Fruit fly (Drosophila melanogaster): ENCODE measurements around the gene Fer1HCH.

The Fer1HCH gene

DNA sequence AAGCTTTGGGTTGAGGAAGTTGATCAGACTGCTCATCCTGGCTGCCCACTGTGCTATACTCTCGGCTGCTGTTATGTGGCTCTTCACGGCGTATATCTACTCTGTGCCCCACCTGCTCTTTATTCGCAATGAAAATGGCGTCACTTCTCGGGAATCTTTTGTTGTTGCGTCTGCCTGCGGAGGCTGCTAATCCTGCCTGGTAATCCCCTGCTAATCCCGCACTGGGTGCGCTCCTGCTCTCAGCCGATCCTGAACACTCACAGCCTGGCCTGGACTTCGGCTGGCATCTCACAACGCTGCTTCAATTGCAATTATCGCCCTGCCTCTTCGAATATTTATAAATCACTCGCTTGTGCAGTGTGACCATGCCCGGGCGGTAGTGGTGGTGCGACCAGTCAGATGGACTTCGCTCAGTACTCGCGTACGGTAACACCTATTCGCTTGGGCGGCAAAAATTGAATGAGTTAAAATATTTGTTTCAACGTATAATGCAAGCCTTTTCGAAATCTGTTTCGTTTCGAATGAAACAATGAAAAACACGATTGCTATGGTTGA lies 39.9 kb upstream of the Fer1HCH start, which contains the start of gene CG2218 (continued):
- TF ChIP-seq knrl (GFP tag; IDR thresholded peaks at IDR 0.05; ENCODE audit: partially characterized antibody) (peak; percentile 45; the same call in 2 of the 3 replicates), amos (GFP tag; IDR thresholded peaks at IDR 0.05; ENCODE audit: partially characterized antibody) (peak; percentile 50; the same call in 1 of the 2 replicates), sob (GFP tag; IDR thresholded peaks at IDR 0.05) (no peak), Rfx (GFP tag; IDR thresholded peaks at IDR 0.05) (peak; percentile 44), nmo (GFP tag; optimal IDR thresholded peaks at IDR 0.05) (peak; percentile 14), Abd-B (GFP tag; optimal IDR thresholded peaks at IDR 0.05) (no peak), CG4617 (GFP tag; optimal IDR thresholded peaks at IDR 0.05; ENCODE audit: borderline replicate concordance) (peak; percentile 87), YL-1 (GFP tag; optimal IDR thresholded peaks at IDR 0.05) (peak; percentile 80), CG3281 (GFP tag; optimal IDR thresholded peaks at IDR 0.05) (no peak), Six4 (GFP tag; optimal IDR thresholded peaks at IDR 0.05) (no peak), CG2116 (GFP tag; optimal IDR thresholded peaks at IDR 0.05) (peak; percentile 49), CG5953 (GFP tag; IDR thresholded peaks at IDR 0.05) (no peak), sim (GFP tag; IDR thresholded peaks at IDR 0.05) (no peak), Gsc (GFP tag; IDR thresholded peaks at IDR 0.05) (no peak), ato (GFP tag; IDR thresholded peaks at IDR 0.05; ENCODE audit: partially characterized antibody) (peak; percentile 55; the same call in 1 of the 2 replicates), seq (GFP tag; IDR thresholded peaks at IDR 0.05) (no peak), CTCF (GFP tag; optimal IDR thresholded peaks at IDR 0.05) (peak; percentile 54), hkb (optimal IDR thresholded peaks at IDR 0.05) (no peak), hkb (GFP tag; IDR thresholded peaks at IDR 0.05) (peak; percentile 33; the same call in 1 of the 2 replicates), crp (GFP tag; optimal IDR thresholded peaks at IDR 0.05) (peak in 1 of 2 experiments; percentile 68), CoRest (tag; optimal IDR thresholded peaks at IDR 0.05) (peak; percentile 31), sqz (GFP tag; optimal IDR thresholded peaks at IDR 0.05) (no peak), gfzf (GFP tag; optimal IDR thresholded peaks at IDR 0.05) (peak; percentile 95), D (optimal IDR thresholded peaks at IDR 0.05) (peak; percentile 10), D (GFP tag; optimal IDR thresholded peaks at IDR 0.05) (no peak), CG9817 (tag; optimal IDR thresholded peaks at IDR 0.05) (no peak), Dad (GFP tag; optimal IDR thresholded peaks at IDR 0.05) (no peak), CG2120 (GFP tag; optimal IDR thresholded peaks at IDR 0.05) (peak; percentile 19), CG5180 (GFP tag; optimal IDR thresholded peaks at IDR 0.05) (no peak), CG17328 (GFP tag; IDR thresholded peaks at IDR 0.05) (no peak), CG13287 (GFP tag; IDR thresholded peaks at IDR 0.05; ENCODE audit: partially characterized antibody) (peak; percentile 49; the same call in 1 of the 2 replicates), her (GFP tag; optimal IDR thresholded peaks at IDR 0.05) (peak; percentile 11), en (GFP tag; optimal IDR thresholded peaks at IDR 0.05) (no peak), fd96Cb (tag; optimal IDR thresholded peaks at IDR 0.05) (no peak), nau (GFP tag; optimal IDR thresholded peaks at IDR 0.05) (no peak), chn (GFP tag; optimal IDR thresholded peaks at IDR 0.05) (peak; percentile 5), chinmo (GFP tag; IDR thresholded peaks at IDR 0.05; ENCODE audit: partially characterized antibody) (peak; percentile 30; the same call in 1 of the 4 replicates), CG17829 (tag; optimal IDR thresholded peaks at IDR 0.05) (no peak), pzg (GFP tag; optimal IDR thresholded peaks at IDR 0.05) (peak; percentile 96), Dll (GFP tag; IDR thresholded peaks at IDR 0.05; ENCODE audit: partially characterized antibody) (peak; percentile 53; the same call in 2 of the 4 replicates), trem (tag; optimal IDR thresholded peaks at IDR 0.05) (peak; percentile 76), CG1024 (GFP tag; IDR thresholded peaks at IDR 0.05) (no peak), CG11398 (GFP tag; optimal IDR thresholded peaks at IDR 0.05) (no peak), CG12659 (GFP tag; optimal IDR thresholded peaks at IDR 0.05) (peak; percentile 52), sens (GFP tag) (no peak), tin (GFP tag; optimal IDR thresholded peaks at IDR 0.05) (no peak), Trl (optimal IDR thresholded peaks at IDR 0.05) (no peak), Trl (GFP tag; optimal IDR thresholded peaks at IDR 0.05) (no peak), Elba2 (GFP tag; optimal IDR thresholded peaks at IDR 0.05) (no peak), mirr (GFP tag; optimal IDR thresholded peaks at IDR 0.05) (peak; percentile 43), Dbx (GFP tag; IDR thresholded peaks at IDR 0.05) (0 out of 3 replicates have a peak, but pooled peaks have one; percentile 17)
